Fruit fly (Drosophila melanogaster): ENCODE results near the gene RpS19b.

DNA sequence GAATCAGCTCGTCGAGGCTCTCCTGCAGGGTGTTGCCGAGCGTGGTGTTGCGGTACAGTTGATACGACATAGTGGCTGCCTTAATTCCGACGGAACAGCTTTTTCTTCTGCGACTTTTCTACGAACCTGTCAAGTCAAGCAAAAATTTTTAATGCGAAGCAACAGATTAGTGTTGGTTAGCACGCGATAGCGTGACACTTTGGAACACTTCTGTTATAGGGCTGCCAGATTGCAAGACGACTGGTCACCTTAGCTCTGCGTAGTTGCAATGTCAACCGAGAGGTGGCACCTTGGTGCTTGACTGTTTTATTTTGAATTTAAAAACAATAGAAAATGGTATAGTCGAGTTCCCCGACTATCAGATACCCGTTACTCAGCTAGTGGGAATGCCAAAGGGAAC, 42.4 kb downstream of the RpS19b start, which contains the start of gene TfIIA-S:
- TF ChIP-seq Xrp1 (GFP tag; IDR thresholded peaks at IDR 0.05) (no peak), CG15011 (GFP tag; optimal IDR thresholded peaks at IDR 0.05) (no peak), CG9817 (tag; optimal IDR thresholded peaks at IDR 0.05) (peak; percentile 76), abd-A (tag; optimal IDR thresholded peaks at IDR 0.05) (no peak), Sox102F (GFP tag; optimal IDR thresholded peaks at IDR 0.05) (no peak)
